Worm (Caenorhabditis elegans): ENCODE results near the gene F36G3.1.

DNA sequence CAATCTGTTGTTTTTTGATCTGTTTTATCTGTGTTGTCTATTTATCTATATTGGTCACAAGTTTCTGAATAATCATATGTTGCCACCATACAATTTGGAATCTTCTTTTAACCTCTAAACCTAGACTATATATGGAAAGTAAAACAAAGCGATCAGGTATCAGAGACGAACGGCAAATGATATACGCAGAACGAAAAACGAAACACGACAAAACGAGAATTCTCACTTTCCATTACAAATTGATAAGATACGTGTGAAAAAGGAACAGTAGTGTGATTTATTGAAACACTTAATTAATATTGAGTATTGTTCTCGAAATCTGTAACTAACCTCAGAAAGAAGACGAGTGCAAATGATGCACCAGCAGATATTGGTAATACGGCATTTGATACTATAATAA lies 25.1 kb downstream of the F36G3.1 start:
- no peak for TF ChIP-seq dao-5 (tag; optimal IDR thresholded peaks at IDR 0.05)
- TF ChIP-seq him-1 (tag; optimal IDR thresholded peaks at IDR 0.05): no peak
- no peak for TF ChIP-seq W03F9.2 (tag; optimal IDR thresholded peaks at IDR 0.05)

All from whole organism, L4/young adult.